Worm (Caenorhabditis elegans): ENCODE measurements around the gene gcy-13.

ce11 chrV:12414362-12414761, 45.0 kb upstream of the gcy-13 start:
- TF ChIP-seq irx-1 (tag; optimal IDR thresholded peaks at IDR 0.05), result no peak
- TF ChIP-seq nhr-47 (tag; optimal IDR thresholded peaks at IDR 0.05), result no peak
- TF ChIP-seq blmp-1 (tag; optimal IDR thresholded peaks at IDR 0.05), result no peak
- TF ChIP-seq lin-13 (GFP tag; optimal IDR thresholded peaks at IDR 0.05), result no peak
- no peak for TF ChIP-seq skn-1 (tag; optimal IDR thresholded peaks at IDR 0.05)
- TF ChIP-seq sox-4 (tag; optimal IDR thresholded peaks at IDR 0.05), result no peak
- no peak for TF ChIP-seq fkh-10 (GFP tag; optimal IDR thresholded peaks at IDR 0.05)
- TF ChIP-seq mdl-1 (tag; optimal IDR thresholded peaks at IDR 0.05), result no peak

Data from whole organism, L1 larva.